Worm (Caenorhabditis elegans): ENCODE results near the gene K12H6.12.
A peak's percentile ranks its signal among the peaks of the same experiment; 100 is the strongest.

K12H6.12 gene

DNA sequence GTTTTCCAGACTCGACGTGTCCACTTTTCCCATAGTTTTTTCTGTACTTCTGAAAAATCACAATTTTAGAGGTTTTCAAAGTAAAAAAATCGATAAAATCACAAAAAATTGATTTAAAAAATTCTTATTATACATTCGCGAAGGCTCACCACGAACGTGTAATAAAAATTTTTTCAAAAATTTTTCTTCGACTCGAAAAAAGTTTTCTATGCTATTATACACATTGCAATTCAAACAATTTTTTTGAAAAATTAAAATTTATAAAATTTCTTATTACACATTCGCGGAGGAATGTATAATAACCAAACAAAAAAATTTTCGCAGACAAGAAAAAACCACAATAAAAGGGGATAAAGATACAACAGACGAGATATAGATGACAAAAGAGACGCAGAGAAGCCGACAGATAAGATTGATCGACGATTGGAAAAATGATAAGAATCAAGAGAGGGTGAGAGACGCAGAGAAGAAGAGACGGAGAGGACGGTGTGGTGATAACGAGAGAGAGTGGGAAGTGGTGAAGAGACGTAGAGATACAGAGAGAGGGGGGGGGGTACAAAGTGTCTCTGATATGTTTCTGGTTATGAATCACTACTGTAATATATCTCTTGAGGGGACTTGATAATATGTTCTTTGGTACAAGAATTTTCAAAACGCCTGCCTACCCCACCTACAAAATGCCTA is 7.3 kb upstream of the K12H6.12 start, which contains the start of gene nhr-119 (continued):
- TF ChIP-seq zfp-3 (GFP tag; conservative IDR thresholded peaks at IDR 0.05): no peak
- TF ChIP-seq lin-38 (GFP tag; IDR thresholded peaks at IDR 0.05): peak; percentile 35; the same call in 1 of the 2 replicates
- TF ChIP-seq nhr-76 (tag; optimal IDR thresholded peaks at IDR 0.05): no peak
- TF ChIP-seq nhr-77 (tag; optimal IDR thresholded peaks at IDR 0.05): peak; percentile 45
- TF ChIP-seq ztf-11 (tag; optimal IDR thresholded peaks at IDR 0.05): no peak
- no peak for TF ChIP-seq lin-15B (tag; optimal IDR thresholded peaks at IDR 0.05)
- peak; percentile 22 for TF ChIP-seq jun-1 (tag; optimal IDR thresholded peaks at IDR 0.05)
- peak; percentile 65 for TF ChIP-seq pha-4 (GFP tag; IDR thresholded peaks at IDR 0.05)
- no peak for TF ChIP-seq pha-4 (tag; optimal IDR thresholded peaks at IDR 0.05)
- TF ChIP-seq ceh-20 (GFP tag; IDR thresholded peaks at IDR 0.05): peak; percentile 70
- TF ChIP-seq ceh-44 (GFP tag; IDR thresholded peaks at IDR 0.05): no peak
- peak; percentile 19 for TF ChIP-seq ceh-28 (tag; optimal IDR thresholded peaks at IDR 0.05)
- TF ChIP-seq F37D6.2 (tag; optimal IDR thresholded peaks at IDR 0.05): no peak
- peak; percentile 38 for TF ChIP-seq fos-1 (tag; optimal IDR thresholded peaks at IDR 0.05)
- peak in 1 of 2 experiments; percentile 15 for TF ChIP-seq daf-16 (GFP tag; optimal IDR thresholded peaks at IDR 0.05)
- TF ChIP-seq daf-16 (tag; optimal IDR thresholded peaks at IDR 0.05): peak; percentile 37
- no peak for TF ChIP-seq zag-1 (tag; optimal IDR thresholded peaks at IDR 0.05)
- TF ChIP-seq arid-1 (GFP tag; conservative IDR thresholded peaks at IDR 0.05): no peak
- TF ChIP-seq sdz-12 (GFP tag; optimal IDR thresholded peaks at IDR 0.05): no peak
- TF ChIP-seq lin-13 (GFP tag; optimal IDR thresholded peaks at IDR 0.05): peak; percentile 6
- no peak for TF ChIP-seq attf-4 (tag; optimal IDR thresholded peaks at IDR 0.05)
- no peak for TF ChIP-seq D1046.2 (GFP tag; IDR thresholded peaks at IDR 0.05)
- TF ChIP-seq madf-9 (GFP tag; conservative IDR thresholded peaks at IDR 0.05): no peak
- TF ChIP-seq F26F4.8 (GFP tag; conservative IDR thresholded peaks at IDR 0.05): no peak
- peak; percentile 47 for TF ChIP-seq duxl-1 (tag; optimal IDR thresholded peaks at IDR 0.05; ENCODE audit: poor library complexity)
- TF ChIP-seq egl-27 (tag; optimal IDR thresholded peaks at IDR 0.05): no peak
- TF ChIP-seq nhr-42 (GFP tag; IDR thresholded peaks at IDR 0.05): no peak
- TF ChIP-seq egl-43 (GFP tag; IDR thresholded peaks at IDR 0.05): no peak
- no peak for TF ChIP-seq ama-1 (optimal IDR thresholded peaks at IDR 0.05)
- TF ChIP-seq php-3 (GFP tag; IDR thresholded peaks at IDR 0.05): peak; percentile 66
- TF ChIP-seq ceh-62 (tag; optimal IDR thresholded peaks at IDR 0.05): no peak
- peak; percentile 51 for TF ChIP-seq cey-2 (tag; optimal IDR thresholded peaks at IDR 0.05; ENCODE audit: borderline replicate concordance, insufficient read depth)
- no peak for TF ChIP-seq ceh-32 (tag; optimal IDR thresholded peaks at IDR 0.05; ENCODE audit: poor library complexity)
- TF ChIP-seq Y105C5A.15 (GFP tag; IDR thresholded peaks at IDR 0.05): no peak
- TF ChIP-seq zip-11 (GFP tag; IDR thresholded peaks at IDR 0.05): no peak
- TF ChIP-seq T26A8.4 (GFP tag; IDR thresholded peaks at IDR 0.05): peak; percentile 74
- TF ChIP-seq daf-12 (tag; optimal IDR thresholded peaks at IDR 0.05): no peak
- TF ChIP-seq nhr-28 (tag; optimal IDR thresholded peaks at IDR 0.05): peak; percentile 91
- TF ChIP-seq dmd-6 (GFP tag; IDR thresholded peaks at IDR 0.05): peak; percentile 91
- TF ChIP-seq snpc-4 (tag; optimal IDR thresholded peaks at IDR 0.05): no peak
- TF ChIP-seq Y5F2A.4 (GFP tag; optimal IDR thresholded peaks at IDR 0.05): no peak
- peak; percentile 12 for TF ChIP-seq rbr-2 (tag; optimal IDR thresholded peaks at IDR 0.05)
- TF ChIP-seq mdt-29 (GFP tag; IDR thresholded peaks at IDR 0.05): 0 out of 2 replicates have a peak, but pooled peaks have one; percentile 31
- TF ChIP-seq daf-19 (GFP tag; conservative IDR thresholded peaks at IDR 0.05): no peak
